Worm (Caenorhabditis elegans) whole organism, L3 larva: ENCODE results near the gene C44B7.5.

ENCODE experiments used
- R02D3.7 ChIP-seq: fragments of 150-350 bp; optimal IDR thresholded peaks from 2 replicates; lab custom pipeline; 2014; ENCODE audit warnings: missing biosample characterization, missing genetic modification characterization
- ZK546.5 ChIP-seq: sonication (generic microtip); optimal IDR thresholded peaks from 2 replicates; lab custom pipeline; 2017; ENCODE audit warnings: missing biosample characterization, missing genetic modification characterization
- ama-1 ChIP-seq: fragments of 150-350 bp; optimal IDR thresholded peaks from 2 replicates; lab custom pipeline; 2018
- ceh-16 ChIP-seq: sonication (generic microtip); optimal IDR thresholded peaks from 2 replicates; lab custom pipeline; 2017; ENCODE audit warnings: missing biosample characterization, missing genetic modification characterization
- ceh-28 ChIP-seq: fragments of 150-350 bp; optimal IDR thresholded peaks from 2 replicates; lab custom pipeline; 2014; ENCODE audit warnings: missing biosample characterization, missing genetic modification reagents, missing genetic modification characterization
- ceh-82 ChIP-seq: fragments of 150-350 bp; optimal IDR thresholded peaks from 2 replicates; lab custom pipeline; 2014; ENCODE audit warnings: missing biosample characterization, missing genetic modification characterization
- ceh-9 ChIP-seq: sonication (generic microtip); optimal IDR thresholded peaks from 2 replicates; lab custom pipeline; 2018; ENCODE audit warnings: missing biosample characterization, missing genetic modification characterization
- daf-12 ChIP-seq: fragments of 150-350 bp; optimal IDR thresholded peaks from 2 replicates; lab custom pipeline; 2014; ENCODE audit warnings: missing biosample characterization, missing genetic modification reagents, missing genetic modification characterization
- egl-5 ChIP-seq: fragments of 150-350 bp; optimal IDR thresholded peaks from 2 replicates; lab custom pipeline; 2017; ENCODE audit warnings: missing biosample characterization, missing genetic modification reagents, missing genetic modification characterization, inconsistent platforms
- elt-1 ChIP-seq: fragments of 150-350 bp; optimal IDR thresholded peaks from 2 replicates; lab custom pipeline; 2014; ENCODE audit warnings: missing biosample characterization, missing genetic modification characterization
- elt-2 ChIP-seq: sonication (generic microtip); optimal IDR thresholded peaks from 2 replicates; lab custom pipeline; 2016; ENCODE audit warnings: missing genetic modification reagents, mild to moderate bottlenecking, missing genetic modification characterization, missing compliant biosample characterization
- elt-3 ChIP-seq, 3 experiments: fragments of 150-350 bp in 1 of 3; sonication (generic microtip) in 2 of 3; optimal IDR thresholded peaks; 2 replicates in 2 of 3; 4 replicates in 1 of 3; lab custom pipeline; 2014 to 2017; ENCODE audit warnings: missing biosample characterization in 3 of 3, missing genetic modification characterization in 3 of 3
- eor-1 ChIP-seq, 2 experiments: fragments of 150-350 bp; optimal IDR thresholded peaks; 2 replicates each; lab custom pipeline; 2014 to 2018; ENCODE audit warnings: missing biosample characterization in 2 of 2, missing genetic modification characterization in 2 of 2
- fkh-10 ChIP-seq: sonication (generic microtip); optimal IDR thresholded peaks from 2 replicates; lab custom pipeline; 2017; ENCODE audit warnings: missing biosample characterization, missing genetic modification reagents, missing genetic modification characterization
- fkh-2 ChIP-seq: fragments of 150-350 bp; optimal IDR thresholded peaks from 2 replicates; lab custom pipeline; 2014; ENCODE audit warnings: missing biosample characterization, missing genetic modification reagents, missing genetic modification characterization
- fos-1 ChIP-seq: fragments of 150-350 bp; optimal IDR thresholded peaks from 2 replicates; lab custom pipeline; 2014; ENCODE audit warnings: missing biosample characterization, missing genetic modification characterization
- hmg-11 ChIP-seq: sonication (generic microtip); optimal IDR thresholded peaks from 2 replicates; lab custom pipeline; 2016; ENCODE audit warnings: missing genetic modification characterization, missing compliant biosample characterization
- jun-1 ChIP-seq: fragments of 150-350 bp; optimal IDR thresholded peaks from 2 replicates; lab custom pipeline; 2014; ENCODE audit warnings: missing biosample characterization, missing genetic modification reagents, missing genetic modification characterization
- lin-15B ChIP-seq: fragments of 150-350 bp; optimal IDR thresholded peaks from 2 replicates; lab custom pipeline; 2014; ENCODE audit warnings: missing biosample characterization, missing genetic modification characterization
- lin-39 ChIP-seq: fragments of 150-350 bp; optimal IDR thresholded peaks from 2 replicates; lab custom pipeline; 2018; ENCODE audit warnings: missing biosample characterization, missing genetic modification reagents, missing genetic modification characterization
- lsy-12 ChIP-seq: sonication (generic microtip); optimal IDR thresholded peaks from 2 replicates; lab custom pipeline; 2016; ENCODE audit warnings: mild to moderate bottlenecking, missing genetic modification characterization, missing compliant biosample characterization
- mdl-1 ChIP-seq: fragments of 150-350 bp; optimal IDR thresholded peaks from 2 replicates; lab custom pipeline; 2014; ENCODE audit warnings: missing biosample characterization, missing genetic modification characterization
- mml-1 ChIP-seq: fragments of 150-350 bp; sonication (generic microtip); optimal IDR thresholded peaks from 3 replicates; lab custom pipeline; 2014; ENCODE audit warnings: missing biosample characterization, missing genetic modification characterization
- nfya-1 ChIP-seq: sonication (generic microtip); optimal IDR thresholded peaks from 2 replicates; lab custom pipeline; 2017; ENCODE audit warnings: missing genetic modification characterization, mild to moderate bottlenecking, missing compliant biosample characterization, antibody characterized with exemption, moderate library complexity; ENCODE audit not compliant: insufficient read depth
- nhr-11 ChIP-seq: fragments of 150-350 bp; optimal IDR thresholded peaks from 2 replicates; lab custom pipeline; 2014; ENCODE audit warnings: missing biosample characterization, missing genetic modification characterization
- nhr-12 ChIP-seq: fragments of 150-350 bp; optimal IDR thresholded peaks from 2 replicates; lab custom pipeline; 2014; ENCODE audit warnings: missing biosample characterization, missing genetic modification characterization
- nhr-23 ChIP-seq: fragments of 150-350 bp; optimal IDR thresholded peaks from 2 replicates; lab custom pipeline; 2014; ENCODE audit warnings: missing biosample characterization, missing genetic modification reagents, missing genetic modification characterization
- nhr-237 ChIP-seq: fragments of 150-350 bp; optimal IDR thresholded peaks from 2 replicates; lab custom pipeline; 2014; ENCODE audit warnings: missing biosample characterization, missing genetic modification characterization
- nhr-25 ChIP-seq: sonication (generic microtip); optimal IDR thresholded peaks from 2 replicates; lab custom pipeline; 2017; ENCODE audit warnings: missing biosample characterization, missing genetic modification characterization
- nhr-28 ChIP-seq: fragments of 150-350 bp; optimal IDR thresholded peaks from 2 replicates; lab custom pipeline; 2014; ENCODE audit warnings: missing biosample characterization, missing genetic modification characterization
- nhr-43 ChIP-seq: sonication (generic microtip); optimal IDR thresholded peaks from 2 replicates; lab custom pipeline; 2016; ENCODE audit warnings: mild to moderate bottlenecking, missing genetic modification characterization, missing compliant biosample characterization; ENCODE audit not compliant: poor library complexity, severe bottlenecking
- nhr-67 ChIP-seq: fragments of 150-350 bp; optimal IDR thresholded peaks from 2 replicates; lab custom pipeline; 2014; ENCODE audit warnings: missing biosample characterization, missing genetic modification characterization
- nhr-76 ChIP-seq: fragments of 150-350 bp; sonication (generic microtip); optimal IDR thresholded peaks from 5 replicates; lab custom pipeline; 2014; ENCODE audit warnings: missing biosample characterization, missing genetic modification characterization
- nhr-77 ChIP-seq: fragments of 150-350 bp; optimal IDR thresholded peaks from 2 replicates; lab custom pipeline; 2014; ENCODE audit warnings: missing biosample characterization, missing genetic modification characterization
- pha-4 ChIP-seq: fragments of 150-350 bp; optimal IDR thresholded peaks from 2 replicates; lab custom pipeline; 2014; ENCODE audit warnings: missing biosample characterization, missing genetic modification reagents, missing genetic modification characterization
- pqm-1 ChIP-seq: fragments of 150-350 bp; optimal IDR thresholded peaks from 2 replicates; lab custom pipeline; 2017; ENCODE audit warnings: missing biosample characterization, missing genetic modification characterization, inconsistent platforms
- sea-2 ChIP-seq: fragments of 150-350 bp; sonication (generic microtip); optimal IDR thresholded peaks from 4 replicates; lab custom pipeline; 2014; ENCODE audit warnings: missing biosample characterization, missing genetic modification reagents, missing genetic modification characterization
- skn-1 ChIP-seq: fragments of 150-350 bp; optimal IDR thresholded peaks from 2 replicates; lab custom pipeline; 2014; ENCODE audit warnings: missing biosample characterization, missing genetic modification characterization
- snpc-4 ChIP-seq: fragments of 150-350 bp; optimal IDR thresholded peaks from 2 replicates; lab custom pipeline; 2014; ENCODE audit warnings: missing biosample characterization, missing genetic modification characterization
- tbx-2 ChIP-seq: sonication (generic microtip); optimal IDR thresholded peaks from 2 replicates; lab custom pipeline; 2016; ENCODE audit warnings: mild to moderate bottlenecking, missing genetic modification characterization, missing compliant biosample characterization
- unc-62 ChIP-seq: fragments of 150-350 bp; sonication (generic microtip); optimal IDR thresholded peaks from 4 replicates; lab custom pipeline; 2014; ENCODE audit warnings: missing biosample characterization, missing genetic modification reagents, missing genetic modification characterization
- zag-1 ChIP-seq: fragments of 150-350 bp; optimal IDR thresholded peaks from 2 replicates; lab custom pipeline; 2014; ENCODE audit warnings: missing biosample characterization, missing genetic modification characterization
- ztf-4 ChIP-seq: fragments of 150-350 bp; optimal IDR thresholded peaks from 2 replicates; lab custom pipeline; 2014; ENCODE audit warnings: missing biosample characterization, missing genetic modification characterization

C44B7.5 gene

DNA sequence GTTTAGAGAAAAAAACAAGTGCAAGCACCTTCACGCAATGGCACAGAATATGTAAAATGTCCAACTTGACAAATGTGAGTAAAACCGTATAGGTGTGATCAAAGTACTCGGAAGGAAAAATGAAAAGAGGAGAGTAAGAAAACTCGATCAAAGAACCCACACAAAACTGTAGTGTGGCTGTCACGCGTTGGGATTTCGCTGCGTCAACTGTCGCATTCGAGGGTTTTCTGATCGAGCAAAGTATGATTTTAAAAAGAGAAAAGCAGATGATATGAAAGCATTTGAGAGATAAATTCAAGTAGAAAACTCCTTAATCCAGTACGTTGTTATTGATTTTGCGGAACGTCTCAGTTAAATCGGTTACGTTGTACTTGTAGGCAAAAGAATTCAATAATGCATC is 19.4 kb upstream of the C44B7.5 start:
- TF ChIP-seq skn-1 (tag; lab: Kevin White, UChicago) (no peak), nhr-28 (tag; lab: Kevin White, UChicago) (no peak), nhr-67 (tag; lab: Kevin White, UChicago) (no peak), lin-15B (tag; lab: Kevin White, UChicago) (no peak), snpc-4 (no peak), eor-1 (tag; optimal IDR thresholded peaks at IDR 0.05; lab: Kevin White, UChicago) (no peak), ceh-16 (tag; lab: Kevin White, UChicago) (no peak), nhr-76 (no peak), nhr-237 (tag; lab: Kevin White, UChicago) (no peak), zag-1 (tag; lab: Kevin White, UChicago) (no peak), nhr-23 (tag; lab: Kevin White, UChicago) (peak; percentile 60), fkh-2 (tag; lab: Kevin White, UChicago) (no peak), elt-1 (tag; lab: Kevin White, UChicago) (no peak), ceh-82 (no peak), nfya-1 (peak; percentile 46), mdl-1 (tag; lab: Kevin White, UChicago) (no peak), ZK546.5 (tag; lab: Kevin White, UChicago) (no peak), fkh-10 (no peak), lsy-12 (tag; lab: Kevin White, UChicago) (peak; percentile 64), R02D3.7 (tag; lab: Kevin White, UChicago) (no peak), nhr-77 (tag; lab: Kevin White, UChicago) (no peak), unc-62 (no peak), pha-4 (tag; lab: Kevin White, UChicago) (peak; percentile 50), ceh-9 (no peak), ama-1 (peak; percentile 63), fos-1 (tag; lab: Kevin White, UChicago) (no peak), nhr-25 (tag; lab: Kevin White, UChicago) (peak; percentile 39), elt-2 (tag; lab: Kevin White, UChicago) (peak; percentile 50), pqm-1 (tag; lab: Kevin White, UChicago) (peak; percentile 77), ceh-28 (no peak), elt-3 (tag; optimal IDR thresholded peaks at IDR 0.05; lab: Kevin White, UChicago) (no peak), jun-1 (tag; lab: Kevin White, UChicago) (peak; percentile 86), ztf-4 (tag; lab: Kevin White, UChicago) (no peak), lin-39 (tag; lab: Kevin White, UChicago) (peak; percentile 41), egl-5 (tag; lab: Kevin White, UChicago) (no peak), hmg-11 (tag; lab: Kevin White, UChicago) (no peak), nhr-11 (tag; lab: Kevin White, UChicago) (no peak), nhr-43 (peak; percentile 85)

DNA sequence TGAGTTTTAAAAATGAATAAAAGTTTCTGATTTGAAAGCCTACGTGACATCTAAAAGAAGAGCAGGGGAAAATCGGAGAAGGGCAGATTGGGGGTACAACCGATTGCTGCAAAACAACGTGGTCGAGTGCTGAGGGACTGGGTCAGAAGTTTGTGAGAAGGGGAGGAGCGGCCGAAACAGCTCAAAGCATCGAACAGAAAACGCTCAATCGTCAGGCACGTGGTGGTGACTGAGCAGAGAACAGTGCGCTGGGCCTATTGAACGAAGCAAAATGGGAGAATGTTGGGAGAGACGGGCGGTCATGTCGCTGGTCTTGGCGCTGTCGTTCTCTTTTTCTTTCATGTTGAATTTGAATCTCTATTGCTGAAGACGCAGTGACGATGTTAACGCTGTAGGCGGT is 18.8 kb upstream of the C44B7.5 start:
- TF ChIP-seq ZK546.5 (tag; lab: Kevin White, UChicago) = no peak
- TF ChIP-seq nfya-1 = peak; percentile 66
- TF ChIP-seq lin-15B (tag; lab: Kevin White, UChicago) = peak; percentile 38
- TF ChIP-seq nhr-237 (tag; lab: Kevin White, UChicago) = no peak
- peak; percentile 67 for TF ChIP-seq elt-2 (tag; lab: Kevin White, UChicago)
- no peak for TF ChIP-seq daf-12 (tag; lab: Kevin White, UChicago)
- TF ChIP-seq pha-4 (tag; lab: Kevin White, UChicago) = peak; percentile 81
- TF ChIP-seq elt-1 (tag; lab: Kevin White, UChicago) = no peak
- TF ChIP-seq R02D3.7 (tag; lab: Kevin White, UChicago) = peak; percentile 14
- TF ChIP-seq snpc-4 = peak; percentile 33
- no peak for TF ChIP-seq nhr-12 (tag; lab: Kevin White, UChicago)
- no peak for TF ChIP-seq ceh-9
- peak; percentile 42 for TF ChIP-seq lsy-12 (tag; lab: Kevin White, UChicago)
- TF ChIP-seq nhr-23 (tag; lab: Kevin White, UChicago) = peak; percentile 51
- TF ChIP-seq mml-1 (tag; lab: Kevin White, UChicago) = no peak
- TF ChIP-seq ceh-16 (tag; lab: Kevin White, UChicago) = no peak
- no peak for TF ChIP-seq ceh-82
- TF ChIP-seq ceh-28 = no peak
- TF ChIP-seq jun-1 (tag; lab: Kevin White, UChicago) = peak; percentile 52
- no peak for TF ChIP-seq nhr-76
- no peak for TF ChIP-seq zag-1 (tag; lab: Kevin White, UChicago)
- peak; percentile 97 for TF ChIP-seq ama-1
- peak; percentile 35 for TF ChIP-seq hmg-11 (tag; lab: Kevin White, UChicago)
- TF ChIP-seq nhr-28 (tag; lab: Kevin White, UChicago) = no peak
- no peak for TF ChIP-seq unc-62
- TF ChIP-seq nhr-43 = peak; percentile 68
- peak in 1 of 3 experiments; percentile 33 for TF ChIP-seq elt-3 (tag; optimal IDR thresholded peaks at IDR 0.05; lab: Kevin White, UChicago)
- TF ChIP-seq mdl-1 (tag; lab: Kevin White, UChicago) = peak; percentile 82
- TF ChIP-seq lin-39 (tag; lab: Kevin White, UChicago) = peak; percentile 89
- no peak for TF ChIP-seq egl-5 (tag; lab: Kevin White, UChicago)
- no peak for TF ChIP-seq ztf-4 (tag; lab: Kevin White, UChicago)
- no peak for TF ChIP-seq eor-1 (tag; optimal IDR thresholded peaks at IDR 0.05; lab: Kevin White, UChicago)
- no peak for TF ChIP-seq nhr-77 (tag; lab: Kevin White, UChicago)
- TF ChIP-seq fkh-10 = no peak
- no peak for TF ChIP-seq sea-2
- TF ChIP-seq pqm-1 (tag; lab: Kevin White, UChicago) = peak; percentile 72
- TF ChIP-seq tbx-2 (tag; lab: Kevin White, UChicago) = peak; percentile 13
